Worm (Caenorhabditis elegans): ENCODE data around the gene hlh-15.

DNA sequence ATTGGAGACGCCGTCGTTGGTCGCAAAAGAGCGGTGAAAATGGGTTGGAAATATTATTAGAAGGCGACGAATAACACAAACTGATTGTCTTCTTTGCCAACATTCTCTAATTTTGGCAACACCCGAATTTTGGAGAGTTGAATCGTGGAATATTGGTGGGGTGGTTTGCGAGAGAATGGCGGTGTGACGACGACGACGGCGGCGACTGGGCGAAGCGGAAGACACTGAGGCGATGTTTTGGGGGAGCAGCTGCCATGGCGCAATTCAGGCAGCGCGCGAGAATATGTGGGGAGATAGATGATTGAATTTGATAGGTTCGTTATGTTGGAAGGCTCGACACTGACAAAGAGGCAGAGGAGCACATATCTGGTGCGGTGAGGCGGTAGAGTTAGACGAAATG, 37.8 kb upstream of the hlh-15 start:
- no peak for TF ChIP-seq ces-1 (GFP tag; optimal IDR thresholded peaks at IDR 0.05)
- no peak for TF ChIP-seq R02D3.7 (tag; optimal IDR thresholded peaks at IDR 0.05)
- no peak for TF ChIP-seq ama-1 (optimal IDR thresholded peaks at IDR 0.05)
- TF ChIP-seq Y48G9A.11 (GFP tag; IDR thresholded peaks at IDR 0.05), result no peak
- no peak for TF ChIP-seq nhr-25 (tag; optimal IDR thresholded peaks at IDR 0.05; ENCODE audit: borderline replicate concordance, insufficient read depth)
- TF ChIP-seq mdt-29 (GFP tag; IDR thresholded peaks at IDR 0.05), result no peak
- no peak for TF ChIP-seq mep-1 (tag; optimal IDR thresholded peaks at IDR 0.05)
- TF ChIP-seq lim-7 (GFP tag; IDR thresholded peaks at IDR 0.05), result no peak
- no peak for TF ChIP-seq zag-1 (tag; optimal IDR thresholded peaks at IDR 0.05)

Measured in whole organism, L4 larva.